Fruit fly (Drosophila melanogaster) whole organism, embryonic: ENCODE data around the gene Pis.
A peak's percentile ranks its signal among the peaks of the same experiment; 100 is the strongest.

ENCODE experiments used
- Ada2b ChIP-seq: fragments of 200-800 bp; sonication (Bioruptor generic); IDR thresholded peaks from 2 replicates; pipeline ENCODE4 v1.3.6; 2022; ENCODE audit warnings: missing biosample characterization, missing genetic modification characterization
- Atf-2 ChIP-seq: fragments of 200-800 bp; sonication (Bioruptor generic); optimal IDR thresholded peaks from 2 replicates; lab custom pipeline; 2016; ENCODE audit warnings: missing biosample characterization, missing genetic modification characterization
- CG11247 ChIP-seq: fragments of 200-800 bp; sonication (Bioruptor generic); IDR thresholded peaks from 2 replicates; pipeline ENCODE4 v1.3.6; 2022; ENCODE audit warnings: missing biosample characterization, missing genetic modification characterization
- CG12769 ChIP-seq: fragments of 200-800 bp; sonication (Bioruptor generic); optimal IDR thresholded peaks from 2 replicates; lab custom pipeline; 2019; ENCODE audit warnings: missing biosample characterization, mild to moderate bottlenecking, missing genetic modification characterization, moderate library complexity
- CG13624 ChIP-seq: fragments of 200-800 bp; sonication (Bioruptor generic); optimal IDR thresholded peaks from 2 replicates; lab custom pipeline; 2016; ENCODE audit warnings: missing biosample characterization, missing genetic modification characterization
- CG15269 ChIP-seq: fragments of 200-800 bp; sonication (Bioruptor generic); optimal IDR thresholded peaks from 2 replicates; lab custom pipeline; 2018; ENCODE audit warnings: missing biosample characterization, mild to moderate bottlenecking, missing genetic modification characterization, moderate library complexity
- CG17612 ChIP-seq: fragments of 200-800 bp; sonication (Bioruptor generic); IDR thresholded peaks from 2 replicates; pipeline ENCODE4 v1.3.6; 2022; ENCODE audit warnings: missing biosample characterization, missing genetic modification characterization
- CG31365 ChIP-seq: fragments of 200-800 bp; sonication (Bioruptor generic); optimal IDR thresholded peaks from 2 replicates; lab custom pipeline; 2018; ENCODE audit warnings: missing biosample characterization, mild to moderate bottlenecking, missing genetic modification characterization
- CG4360 ChIP-seq: fragments of 200-800 bp; sonication (Bioruptor generic); IDR thresholded peaks from 2 replicates; pipeline ENCODE4 v1.3.6; 2022; ENCODE audit warnings: missing biosample characterization, missing genetic modification characterization
- CG4404 ChIP-seq: fragments of 200-800 bp; sonication (Bioruptor generic); IDR thresholded peaks from 2 replicates; pipeline ENCODE4 v1.3.6; 2022; ENCODE audit warnings: missing biosample characterization, missing genetic modification characterization
- CG6765 ChIP-seq: fragments of 200-800 bp; sonication (Bioruptor generic); optimal IDR thresholded peaks from 3 replicates; lab custom pipeline; 2017; ENCODE audit warnings: missing biosample characterization, mild to moderate bottlenecking, missing genetic modification characterization
- CG7928 ChIP-seq: fragments of 200-800 bp; sonication (Bioruptor generic); optimal IDR thresholded peaks from 2 replicates; lab custom pipeline; 2017; ENCODE audit warnings: missing biosample characterization, mild to moderate bottlenecking, missing genetic modification characterization
- CG8924 ChIP-seq: fragments of 200-800 bp; optimal IDR thresholded peaks from 3 replicates; lab custom pipeline; 2019; ENCODE audit warnings: missing biosample characterization, mild to moderate bottlenecking, missing genetic modification characterization, moderate library complexity
- CG9215 ChIP-seq: fragments of 200-800 bp; sonication (Bioruptor generic); IDR thresholded peaks from 2 replicates; pipeline ENCODE4 v1.3.6; 2022; ENCODE audit warnings: missing biosample characterization, missing genetic modification characterization
- CG9817 ChIP-seq: fragments of 200-800 bp; sonication (Bioruptor generic); optimal IDR thresholded peaks from 2 replicates; lab custom pipeline; 2018; ENCODE audit warnings: missing biosample characterization, mild to moderate bottlenecking, missing genetic modification characterization, moderate library complexity
- CoRest ChIP-seq: fragments of 200-800 bp; sonication (Bioruptor generic); optimal IDR thresholded peaks from 3 replicates; lab custom pipeline; 2018; ENCODE audit warnings: missing biosample characterization, mild to moderate bottlenecking, missing genetic modification characterization, moderate library complexity
- Dfd ChIP-seq, 2 experiments: fragments of >200 bp; optimal IDR thresholded peaks; 2 replicates each; lab custom pipeline; 2017; ENCODE audit warnings: missing biosample characterization in 2 of 2, missing genetic modification characterization in 2 of 2
- Doc2 ChIP-seq: fragments of 200-800 bp; sonication (Bioruptor generic); IDR thresholded peaks from 2 replicates; pipeline ENCODE4 v1.3.6; 2022; ENCODE audit warnings: missing biosample characterization, missing genetic modification characterization
- ERR ChIP-seq: fragments of 200-800 bp; sonication (Bioruptor generic); optimal IDR thresholded peaks from 2 replicates; lab custom pipeline; 2016; ENCODE audit warnings: missing biosample characterization, missing genetic modification characterization
- Fer3 ChIP-seq: fragments of 200-800 bp; sonication (Bioruptor generic); optimal IDR thresholded peaks from 2 replicates; lab custom pipeline; 2018; ENCODE audit warnings: missing biosample characterization, mild to moderate bottlenecking, missing genetic modification characterization, moderate library complexity
- Gug ChIP-seq: fragments of 200-800 bp; sonication (Bioruptor generic); IDR thresholded peaks from 4 replicates; pipeline ENCODE4 v1.3.6; 2022; ENCODE audit warnings: missing biosample characterization, missing genetic modification characterization
- NC2α ChIP-seq: fragments of 200-800 bp; sonication (Bioruptor generic); optimal IDR thresholded peaks from 2 replicates; lab custom pipeline; 2016; ENCODE audit warnings: missing biosample characterization, missing genetic modification characterization
- NC2β ChIP-seq: fragments of 200-800 bp; sonication (Bioruptor generic); optimal IDR thresholded peaks from 2 replicates; lab custom pipeline; 2016; ENCODE audit warnings: missing biosample characterization, missing genetic modification characterization
- Sin3A ChIP-seq: fragments of >200 bp; optimal IDR thresholded peaks from 2 replicates; lab custom pipeline; 2018
- Sox100B ChIP-seq: fragments of 200-800 bp; sonication (Bioruptor generic); optimal IDR thresholded peaks from 3 replicates; lab custom pipeline; 2018; ENCODE audit warnings: missing biosample characterization, mild to moderate bottlenecking, missing genetic modification characterization
- Sry-δ ChIP-seq: fragments of 200-800 bp; sonication (Bioruptor generic); optimal IDR thresholded peaks from 2 replicates; lab custom pipeline; 2016; ENCODE audit warnings: missing biosample characterization, missing genetic modification characterization
- Ssrp ChIP-seq: fragments of 200-800 bp; sonication (Bioruptor generic); optimal IDR thresholded peaks from 2 replicates; lab custom pipeline; 2018; ENCODE audit warnings: missing biosample characterization, mild to moderate bottlenecking, missing genetic modification characterization, moderate library complexity
- Usf ChIP-seq: fragments of 200-800 bp; sonication (Bioruptor generic); optimal IDR thresholded peaks from 2 replicates; lab custom pipeline; 2017; ENCODE audit warnings: missing genotype, missing biosample characterization, missing genetic modification characterization
- ac ChIP-seq: fragments of 200-800 bp; sonication (Bioruptor generic); optimal IDR thresholded peaks from 3 replicates; lab custom pipeline; 2017; ENCODE audit warnings: missing biosample characterization, mild to moderate bottlenecking, missing genetic modification characterization
- amos ChIP-seq: fragments of 200-800 bp; sonication (Bioruptor generic); IDR thresholded peaks from 2 replicates; pipeline ENCODE4 v1.3.6; 2022; ENCODE audit warnings: missing biosample characterization, missing genetic modification characterization; ENCODE audit not compliant: partially characterized antibody
- btn ChIP-seq: fragments of 200-800 bp; sonication (Bioruptor generic); optimal IDR thresholded peaks from 2 replicates; lab custom pipeline; 2016; ENCODE audit warnings: missing biosample characterization, missing genetic modification characterization
- cwo ChIP-seq: fragments of 200-800 bp; sonication (Bioruptor generic); optimal IDR thresholded peaks from 3 replicates; lab custom pipeline; 2017; ENCODE audit warnings: missing biosample characterization, missing genetic modification characterization, mild to moderate bottlenecking, moderate library complexity, missing genetic modification reagents
- dpn ChIP-seq, 2 experiments: fragments of 200-800 bp; sonication (Bioruptor generic); optimal IDR thresholded peaks; 3 replicates each; lab custom pipeline; 2016; ENCODE audit warnings: missing biosample characterization in 2 of 2, missing genetic modification characterization in 2 of 2
- dysf ChIP-seq: fragments of 200-800 bp; sonication (Bioruptor generic); IDR thresholded peaks from 3 replicates; pipeline ENCODE4 v1.3.6; 2022; ENCODE audit warnings: missing biosample characterization, missing genetic modification characterization
- ems ChIP-seq: fragments of 200-800 bp; sonication (Bioruptor generic); optimal IDR thresholded peaks from 3 replicates; lab custom pipeline; 2016; ENCODE audit warnings: missing biosample characterization, missing genetic modification characterization
- fd3F ChIP-seq: fragments of 200-800 bp; sonication (Bioruptor generic); optimal IDR thresholded peaks from 2 replicates; lab custom pipeline; 2018; ENCODE audit warnings: missing biosample characterization, mild to moderate bottlenecking, missing genetic modification characterization, moderate library complexity
- fd96Cb ChIP-seq: fragments of 200-800 bp; sonication (Bioruptor generic); optimal IDR thresholded peaks from 2 replicates; lab custom pipeline; 2018; ENCODE audit warnings: missing biosample characterization, mild to moderate bottlenecking, missing genetic modification characterization, moderate library complexity
- gsb ChIP-seq: fragments of 200-800 bp; sonication (Bioruptor generic); IDR thresholded peaks from 2 replicates; pipeline ENCODE4 v1.3.6; 2022; ENCODE audit warnings: missing biosample characterization, missing genetic modification characterization
- kni ChIP-seq: fragments of 200-800 bp; sonication (Bioruptor generic); optimal IDR thresholded peaks from 3 replicates; lab custom pipeline; 2017; ENCODE audit warnings: mild to moderate bottlenecking, missing biosample characterization, missing genetic modification reagents, missing genetic modification characterization
- lola ChIP-seq, 3 experiments: fragments of >200 bp in 2 of 3; fragments of 200-800 bp in 1 of 3; sonication (Bioruptor generic) in 1 of 3; optimal IDR thresholded peaks; 2 replicates each; lab custom pipeline; 2017 to 2019; ENCODE audit warnings: missing biosample characterization in 3 of 3, missing genetic modification characterization in 3 of 3, mild to moderate bottlenecking in 1 of 3, moderate library complexity in 1 of 3
- nau ChIP-seq: fragments of 200-800 bp; sonication (Bioruptor generic); optimal IDR thresholded peaks from 3 replicates; lab custom pipeline; 2017; ENCODE audit warnings: missing biosample characterization, mild to moderate bottlenecking, missing genetic modification characterization, missing genetic modification reagents
- otp ChIP-seq: fragments of 200-800 bp; sonication (Bioruptor generic); IDR thresholded peaks from 3 replicates; pipeline ENCODE4, ENCODE4 v1.3.6; 2022; ENCODE audit warnings: missing biosample characterization, missing genetic modification characterization
- pan ChIP-seq, 4 experiments: fragments of >200 bp in 3 of 4; fragments of 200-800 bp in 1 of 4; sonication (Bioruptor generic) in 1 of 4; optimal IDR thresholded peaks in 3 of 4; IDR thresholded peaks in 1 of 4; 2 replicates each; pipeline versions ENCODE4 v1.3.6 to Lab custom; 2017 to 2022; ENCODE audit warnings: missing biosample characterization in 2 of 4, missing genetic modification characterization in 2 of 4, mixed read lengths in 1 of 4
- pb ChIP-seq: fragments of 200-800 bp; sonication (Bioruptor generic); optimal IDR thresholded peaks from 3 replicates; lab custom pipeline; 2016; ENCODE audit warnings: missing biosample characterization, missing genetic modification characterization
- ssp ChIP-seq: fragments of 200-800 bp; sonication (Bioruptor generic); IDR thresholded peaks from 2 replicates; pipeline ENCODE4 v1.3.6; 2022; ENCODE audit warnings: missing biosample characterization, missing genetic modification characterization
- tio ChIP-seq: fragments of 200-800 bp; sonication (Bioruptor generic); optimal IDR thresholded peaks from 2 replicates; lab custom pipeline; 2017; ENCODE audit warnings: missing biosample characterization, missing genetic modification characterization, inconsistent platforms
- toy ChIP-seq: fragments of 200-800 bp; sonication (Bioruptor generic); IDR thresholded peaks from 2 replicates; pipeline ENCODE4 v1.3.6; 2022; ENCODE audit warnings: missing biosample characterization, missing genetic modification characterization
- trem ChIP-seq: fragments of 200-800 bp; optimal IDR thresholded peaks from 3 replicates; lab custom pipeline; 2019; ENCODE audit warnings: missing biosample characterization, mild to moderate bottlenecking, missing genetic modification characterization, moderate library complexity
- vvl ChIP-seq: fragments of 200-800 bp; sonication (Bioruptor generic); IDR thresholded peaks from 2 replicates; pipeline ENCODE4 v1.3.6; 2022; ENCODE audit warnings: missing biosample characterization, missing genetic modification characterization
- wdn ChIP-seq: fragments of 200-800 bp; sonication (Bioruptor generic); IDR thresholded peaks from 2 replicates; pipeline ENCODE4 v1.3.6; 2022; ENCODE audit warnings: missing biosample characterization, missing genetic modification characterization
- zfh2 ChIP-seq: fragments of 200-800 bp; sonication (Bioruptor generic); optimal IDR thresholded peaks from 2 replicates; lab custom pipeline; 2016; ENCODE audit warnings: missing biosample characterization, missing genetic modification characterization

Gene Pis

DNA sequence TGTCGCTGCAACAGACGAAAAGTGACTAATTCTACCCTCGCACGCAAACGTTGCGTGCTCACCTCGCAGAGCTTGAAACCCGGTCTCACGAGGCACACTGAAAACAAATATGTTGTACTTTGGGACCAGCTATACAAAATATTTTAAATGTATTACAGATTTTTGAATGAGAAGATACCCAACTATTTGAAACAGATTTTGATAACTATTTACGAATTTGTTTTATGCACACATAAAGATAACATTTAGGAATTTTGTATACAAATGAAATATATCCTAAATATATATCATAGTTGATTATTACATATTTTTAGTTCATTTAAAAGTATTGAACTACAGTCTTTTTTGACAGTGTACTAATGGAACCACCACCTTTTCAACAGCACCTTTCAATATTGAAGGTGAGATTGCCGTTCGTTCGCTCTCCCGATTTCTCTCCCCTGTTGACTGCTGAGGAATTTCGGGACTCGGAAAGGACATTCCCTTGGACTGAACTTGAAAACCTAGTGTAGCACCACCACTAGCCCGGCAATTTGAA, 32.5 kb downstream of the Pis start, which contains the start of gene CG15646 (continued):
- TF ChIP-seq CG17612 (GFP tag; lab: Robert Waterston, UW) (no peak), zfh2 (no peak), trem (peak; percentile 82), pan (optimal IDR thresholded peaks at IDR 0.05; lab: Kevin White, UChicago) (no peak), pan (GFP tag; optimal IDR thresholded peaks at IDR 0.05 in 1 of 2, IDR thresholded peaks at IDR 0.05 in 1 of 2) (peak in 1 of 2 experiments; percentile 47), CG8924 (tag; lab: Kevin White, UChicago) (peak; percentile 88), CoRest (tag; lab: Kevin White, UChicago) (peak; percentile 85), Sry-δ (GFP tag; lab: Kevin White, UChicago) (no peak), CG12769 (tag; lab: Kevin White, UChicago) (no peak), kni (GFP tag; lab: Kevin White, UChicago) (no peak), tio (GFP tag; lab: Kevin White, UChicago) (peak; percentile 62), fd96Cb (peak; percentile 75), otp (GFP tag; lab: Robert Waterston, UW) (no peak), dysf (GFP tag; lab: Robert Waterston, UW) (peak; percentile 63; the same call in 2 of the 3 replicates), CG13624 (GFP tag; lab: Kevin White, UChicago) (no peak), Gug (GFP tag; lab: Robert Waterston, UW) (0 out of 4 replicates have a peak, but pooled peaks have one; percentile 15), ERR (no peak), fd3F (no peak), Ssrp (tag; lab: Kevin White, UChicago) (peak; percentile 84), Sox100B (GFP tag; lab: Kevin White, UChicago) (peak; percentile 74), vvl (peak; percentile 68), CG6765 (GFP tag; lab: Kevin White, UChicago) (no peak), ems (GFP tag; lab: Kevin White, UChicago) (no peak), gsb (GFP tag; lab: Robert Waterston, UW) (no peak), wdn (no peak), lola (GFP tag; optimal IDR thresholded peaks at IDR 0.05; lab: Kevin White, UChicago) (peak in 1 of 3 experiments; percentile 96), CG9215 (GFP tag; lab: Robert Waterston, UW) (0 out of 2 replicates have a peak, but pooled peaks have one; percentile 9), CG11247 (GFP tag; lab: Robert Waterston, UW) (no peak; the same call in 1 of the 2 replicates), CG31365 (tag; lab: Kevin White, UChicago) (no peak), CG7928 (GFP tag; lab: Kevin White, UChicago) (no peak), Sin3A (lab: Kevin White, UChicago) (no peak), CG15269 (no peak), Dfd (GFP tag; optimal IDR thresholded peaks at IDR 0.05; lab: Kevin White, UChicago) (no peak), CG4360 (no peak), pb (GFP tag; lab: Kevin White, UChicago) (no peak), NC2α (GFP tag; lab: Kevin White, UChicago) (no peak), NC2β (GFP tag; lab: Kevin White, UChicago) (no peak), toy (GFP tag; lab: Robert Waterston, UW) (no peak), ac (peak; percentile 80), btn (no peak), Atf-2 (GFP tag; lab: Kevin White, UChicago) (no peak), ssp (GFP tag; lab: Robert Waterston, UW) (peak; percentile 55), dpn (GFP tag; optimal IDR thresholded peaks at IDR 0.05; lab: Kevin White, UChicago) (peak in 1 of 2 experiments; percentile 46), Usf (peak; percentile 51), amos (GFP tag; lab: Robert Waterston, UW) (no peak), CG4404 (peak; percentile 84), CG9817 (tag; lab: Kevin White, UChicago) (no peak), Ada2b (GFP tag; lab: Robert Waterston, UW) (no peak), cwo (GFP tag; lab: Kevin White, UChicago) (no peak), Fer3 (tag; lab: Kevin White, UChicago) (peak; percentile 42), nau (GFP tag; lab: Kevin White, UChicago) (no peak), Doc2 (GFP tag; lab: Robert Waterston, UW) (no peak)
